Fruit fly (Drosophila melanogaster) whole organism, embryonic: ENCODE results near the gene CG14995.

Source experiments
- Bteb2 ChIP-seq: fragments of 200-800 bp; sonication (Bioruptor generic); optimal IDR thresholded peaks from 2 replicates; lab custom pipeline; 2016; ENCODE audit warnings: missing biosample characterization, missing genetic modification characterization
- CG10654 ChIP-seq: fragments of 200-800 bp; sonication (Bioruptor generic); optimal IDR thresholded peaks from 2 replicates; lab custom pipeline; 2016; ENCODE audit warnings: missing biosample characterization, missing genetic modification characterization
- CG11093 ChIP-seq: fragments of 200-800 bp; sonication (Bioruptor generic); IDR thresholded peaks from 3 replicates; pipeline ENCODE4 v1.3.6; 2022; ENCODE audit warnings: missing biosample characterization, missing genetic modification characterization
- CG11247 ChIP-seq: fragments of 200-800 bp; sonication (Bioruptor generic); IDR thresholded peaks from 2 replicates; pipeline ENCODE4 v1.3.6; 2022; ENCODE audit warnings: missing biosample characterization, missing genetic modification characterization
- CG11695 ChIP-seq: fragments of 200-800 bp; sonication (Bioruptor generic); IDR thresholded peaks from 3 replicates; pipeline ENCODE4 v1.3.6; 2022; ENCODE audit warnings: missing biosample characterization, missing genetic modification characterization
- CG13123 ChIP-seq: fragments of 200-800 bp; sonication (Bioruptor generic); optimal IDR thresholded peaks from 2 replicates; lab custom pipeline; 2016; ENCODE audit warnings: missing biosample characterization, missing genetic modification characterization
- CG16815 ChIP-seq: fragments of 200-800 bp; sonication (Bioruptor generic); optimal IDR thresholded peaks from 3 replicates; lab custom pipeline; 2017; ENCODE audit warnings: missing biosample characterization, mild to moderate bottlenecking, missing genetic modification characterization
- CG17328 ChIP-seq: fragments of 200-800 bp; sonication (Bioruptor generic); IDR thresholded peaks from 2 replicates; pipeline ENCODE4 v1.3.6; 2022; ENCODE audit warnings: missing biosample characterization, missing genetic modification characterization
- CG17912 ChIP-seq: fragments of 200-800 bp; sonication (Bioruptor generic); optimal IDR thresholded peaks from 2 replicates; lab custom pipeline; 2018; ENCODE audit warnings: missing biosample characterization, mild to moderate bottlenecking, missing genetic modification characterization
- CG18262 ChIP-seq: fragments of 200-800 bp; optimal IDR thresholded peaks from 3 replicates; lab custom pipeline; 2019; ENCODE audit warnings: missing biosample characterization, mild to moderate bottlenecking, missing genetic modification characterization, moderate library complexity
- CG18764 ChIP-seq: fragments of 200-800 bp; sonication (Bioruptor generic); optimal IDR thresholded peaks from 3 replicates; lab custom pipeline; 2016; ENCODE audit warnings: missing biosample characterization, missing genetic modification characterization
- CG31365 ChIP-seq: fragments of 200-800 bp; sonication (Bioruptor generic); optimal IDR thresholded peaks from 2 replicates; lab custom pipeline; 2018; ENCODE audit warnings: missing biosample characterization, mild to moderate bottlenecking, missing genetic modification characterization
- CG33213 ChIP-seq: fragments of 200-800 bp; sonication (Bioruptor generic); optimal IDR thresholded peaks from 3 replicates; lab custom pipeline; 2016; ENCODE audit warnings: missing biosample characterization, missing genetic modification characterization
- CG6654 ChIP-seq: fragments of 200-800 bp; sonication (Bioruptor generic); optimal IDR thresholded peaks from 2 replicates; lab custom pipeline; 2017; ENCODE audit warnings: missing biosample characterization, mild to moderate bottlenecking, missing genetic modification characterization
- CG6791 ChIP-seq: fragments of 200-800 bp; sonication (Bioruptor generic); IDR thresholded peaks from 3 replicates; pipeline ENCODE4 v1.3.6; 2022; ENCODE audit warnings: missing biosample characterization, missing genetic modification characterization; ENCODE audit not compliant: partially characterized antibody
- CG7745 ChIP-seq: fragments of 200-800 bp; sonication (Bioruptor generic); optimal IDR thresholded peaks from 2 replicates; lab custom pipeline; 2018; ENCODE audit warnings: missing biosample characterization, mild to moderate bottlenecking, missing genetic modification characterization, moderate library complexity
- CG7786 ChIP-seq: fragments of 200-800 bp; sonication (Bioruptor generic); optimal IDR thresholded peaks from 2 replicates; lab custom pipeline; 2016; ENCODE audit warnings: missing biosample characterization, missing genetic modification characterization
- CG8924 ChIP-seq: fragments of 200-800 bp; optimal IDR thresholded peaks from 3 replicates; lab custom pipeline; 2019; ENCODE audit warnings: missing biosample characterization, mild to moderate bottlenecking, missing genetic modification characterization, moderate library complexity
- CG8944 ChIP-seq: fragments of 200-800 bp; sonication (Bioruptor generic); optimal IDR thresholded peaks from 3 replicates; lab custom pipeline; 2016; ENCODE audit warnings: missing biosample characterization, missing genetic modification characterization
- CG9797 ChIP-seq: fragments of 200-800 bp; sonication (Bioruptor generic); optimal IDR thresholded peaks from 3 replicates; lab custom pipeline; 2018; ENCODE audit warnings: missing biosample characterization, mild to moderate bottlenecking, missing genetic modification characterization
- CTCF ChIP-seq: fragments of 200-800 bp; sonication (Bioruptor generic); optimal IDR thresholded peaks from 2 replicates; lab custom pipeline; 2017; ENCODE audit warnings: missing biosample characterization, mild to moderate bottlenecking, missing genetic modification characterization, moderate library complexity
- Deaf1 ChIP-seq: fragments of 200-800 bp; optimal IDR thresholded peaks from 3 replicates; lab custom pipeline; 2019; ENCODE audit warnings: missing biosample characterization, mild to moderate bottlenecking, missing genetic modification characterization, moderate library complexity
- Dip2 ChIP-seq: fragments of 200-800 bp; sonication (Bioruptor generic); IDR thresholded peaks from 2 replicates; pipeline ENCODE4 v1.3.6; 2022; ENCODE audit warnings: missing biosample characterization, missing genetic modification characterization
- Fer2 ChIP-seq: fragments of 200-800 bp; sonication (Bioruptor generic); optimal IDR thresholded peaks from 2 replicates; lab custom pipeline; 2018; ENCODE audit warnings: missing biosample characterization, mild to moderate bottlenecking, missing genetic modification characterization, moderate library complexity
- HLHmδ ChIP-seq: fragments of 200-800 bp; sonication (Bioruptor generic); optimal IDR thresholded peaks from 2 replicates; lab custom pipeline; 2018; ENCODE audit warnings: missing biosample characterization, mild to moderate bottlenecking, missing genetic modification characterization, moderate library complexity
- Hey ChIP-seq: fragments of 200-800 bp; sonication (Bioruptor generic); optimal IDR thresholded peaks from 3 replicates; lab custom pipeline; 2018; ENCODE audit warnings: missing biosample characterization, mild to moderate bottlenecking, missing genetic modification characterization
- Oli ChIP-seq: fragments of 200-800 bp; sonication (Bioruptor generic); optimal IDR thresholded peaks from 2 replicates; lab custom pipeline; 2018; ENCODE audit warnings: missing biosample characterization, mild to moderate bottlenecking, missing genetic modification characterization, moderate library complexity
- Six4 ChIP-seq: fragments of 200-800 bp; sonication (Bioruptor generic); optimal IDR thresholded peaks from 2 replicates; lab custom pipeline; 2016; ENCODE audit warnings: missing biosample characterization, missing genetic modification characterization
- Tbp ChIP-seq: fragments of >200 bp; optimal IDR thresholded peaks from 2 replicates; lab custom pipeline; 2018; ENCODE audit warnings: missing biosample characterization, missing genetic modification characterization
- ara ChIP-seq: fragments of 200-800 bp; sonication (Bioruptor generic); IDR thresholded peaks from 2 replicates; pipeline ENCODE4 v1.3.6; 2022; ENCODE audit warnings: missing biosample characterization, missing genetic modification characterization
- btn ChIP-seq: fragments of 200-800 bp; sonication (Bioruptor generic); optimal IDR thresholded peaks from 2 replicates; lab custom pipeline; 2016; ENCODE audit warnings: missing biosample characterization, missing genetic modification characterization
- ci ChIP-seq: fragments of 200-800 bp; sonication (Bioruptor generic); IDR thresholded peaks from 3 replicates; pipeline ENCODE4 v1.3.6; 2022; ENCODE audit warnings: missing biosample characterization, missing genetic modification characterization
- croc ChIP-seq: fragments of 200-800 bp; sonication (Bioruptor generic); conservative IDR thresholded peaks from 3 replicates; pipeline ENCODE4 v1.3.6; 2022; ENCODE audit warnings: missing biosample characterization, missing genetic modification characterization
- dm ChIP-seq: fragments of 200-800 bp; sonication (Bioruptor generic); optimal IDR thresholded peaks from 3 replicates; lab custom pipeline; 2016; ENCODE audit warnings: missing biosample characterization, missing genetic modification characterization
- dysf ChIP-seq: fragments of 200-800 bp; sonication (Bioruptor generic); IDR thresholded peaks from 3 replicates; pipeline ENCODE4 v1.3.6; 2022; ENCODE audit warnings: missing biosample characterization, missing genetic modification characterization
- ewg ChIP-seq: fragments of 200-800 bp; sonication (Bioruptor generic); optimal IDR thresholded peaks from 3 replicates; lab custom pipeline; 2017; ENCODE audit warnings: mild to moderate bottlenecking, missing biosample characterization, missing genetic modification reagents, missing genetic modification characterization
- exex ChIP-seq: fragments of 200-800 bp; sonication (Bioruptor generic); optimal IDR thresholded peaks from 4 replicates; lab custom pipeline; 2018; ENCODE audit warnings: missing biosample characterization, mild to moderate bottlenecking, missing genetic modification characterization, moderate library complexity
- gcm ChIP-seq: fragments of 200-800 bp; sonication (Bioruptor generic); optimal IDR thresholded peaks from 2 replicates; lab custom pipeline; 2019; ENCODE audit warnings: missing biosample characterization, mild to moderate bottlenecking, missing genetic modification characterization, moderate library complexity
- grn ChIP-seq: fragments of 200-800 bp; sonication (Bioruptor generic); optimal IDR thresholded peaks from 3 replicates; lab custom pipeline; 2017; ENCODE audit warnings: missing biosample characterization, missing genetic modification characterization
- luna ChIP-seq: fragments of 200-800 bp; sonication (Bioruptor generic); optimal IDR thresholded peaks from 2 replicates; lab custom pipeline; 2016; ENCODE audit warnings: missing biosample characterization, missing genetic modification characterization
- maf-S ChIP-seq: fragments of 200-800 bp; sonication (Bioruptor generic); optimal IDR thresholded peaks from 2 replicates; lab custom pipeline; 2016; ENCODE audit warnings: missing biosample characterization, missing genetic modification characterization
- nmo ChIP-seq: fragments of 200-800 bp; sonication (Bioruptor generic); optimal IDR thresholded peaks from 2 replicates; lab custom pipeline; 2018; ENCODE audit warnings: missing biosample characterization, mild to moderate bottlenecking, missing genetic modification characterization, moderate library complexity
- phol ChIP-seq: fragments of 200-800 bp; sonication (Bioruptor generic); optimal IDR thresholded peaks from 3 replicates; lab custom pipeline; 2018; ENCODE audit warnings: missing biosample characterization, mild to moderate bottlenecking, missing genetic modification characterization, moderate library complexity
- pnt ChIP-seq: fragments of 200-800 bp; sonication (Bioruptor generic); optimal IDR thresholded peaks from 3 replicates; lab custom pipeline; 2016; ENCODE audit warnings: missing biosample characterization, missing genetic modification characterization
- sqz ChIP-seq: fragments of 200-800 bp; sonication (Bioruptor generic); optimal IDR thresholded peaks from 3 replicates; lab custom pipeline; 2018; ENCODE audit warnings: missing biosample characterization, mild to moderate bottlenecking, missing genetic modification characterization
- sug ChIP-seq: fragments of 200-800 bp; optimal IDR thresholded peaks from 2 replicates; lab custom pipeline; 2019; ENCODE audit warnings: missing biosample characterization, mild to moderate bottlenecking, missing genetic modification characterization, moderate library complexity
- tin ChIP-seq: fragments of 200-800 bp; sonication (Bioruptor generic); optimal IDR thresholded peaks from 3 replicates; lab custom pipeline; 2016; ENCODE audit warnings: missing biosample characterization, missing genetic modification characterization
- twi ChIP-seq: fragments of 200-800 bp; optimal IDR thresholded peaks from 2 replicates; lab custom pipeline; 2019; ENCODE audit warnings: missing biosample characterization, mild to moderate bottlenecking, missing genetic modification characterization, moderate library complexity
- tx ChIP-seq: fragments of 200-800 bp; sonication (Bioruptor generic); optimal IDR thresholded peaks from 2 replicates; lab custom pipeline; 2016; ENCODE audit warnings: missing biosample characterization, missing genetic modification characterization
- vvl ChIP-seq: fragments of 200-800 bp; sonication (Bioruptor generic); IDR thresholded peaks from 2 replicates; pipeline ENCODE4 v1.3.6; 2022; ENCODE audit warnings: missing biosample characterization, missing genetic modification characterization
- zen2 ChIP-seq: fragments of 200-800 bp; sonication (Bioruptor generic); IDR thresholded peaks from 3 replicates; pipeline ENCODE4 v1.3.6; 2022; ENCODE audit warnings: missing biosample characterization, missing genetic modification characterization; ENCODE audit not compliant: partially characterized antibody

Gene CG14995

dm6 chr3L:4070221-4070995 is 32.6 kb downstream of the CG14995 start (continued):
- TF ChIP-seq Oli (tag; lab: Kevin White, UChicago) (peak; percentile 90), tx (GFP tag; lab: Kevin White, UChicago) (peak; percentile 85), Deaf1 (peak; percentile 49), CG11247 (GFP tag; lab: Robert Waterston, UW) (peak; percentile 93), CG6791 (GFP tag; lab: Robert Waterston, UW) (no peak), Six4 (GFP tag; lab: Kevin White, UChicago) (peak; percentile 63), CG18262 (tag; lab: Kevin White, UChicago) (peak; percentile 56), pnt (GFP tag; lab: Kevin White, UChicago) (peak; percentile 84), CG7786 (peak; percentile 93), CG33213 (GFP tag; lab: Kevin White, UChicago) (peak; percentile 72), twi (tag; lab: Kevin White, UChicago) (peak; percentile 33), vvl (peak; percentile 96), CG11695 (peak; percentile 87), CG6654 (GFP tag; lab: Kevin White, UChicago) (peak; percentile 69), CG8924 (tag; lab: Kevin White, UChicago) (peak; percentile 81), ara (GFP tag; lab: Robert Waterston, UW) (peak; percentile 88), dysf (peak; percentile 96), sug (tag; lab: Kevin White, UChicago) (peak; percentile 56), croc (GFP tag; lab: Robert Waterston, UW) (peak; percentile 76), CG8944 (GFP tag; lab: Kevin White, UChicago) (peak; percentile 86), CG9797 (GFP tag; lab: Kevin White, UChicago) (no peak), ci (GFP tag; lab: Robert Waterston, UW) (peak; percentile 98), luna (GFP tag; lab: Kevin White, UChicago) (no peak), exex (peak; percentile 56), Fer2 (tag; lab: Kevin White, UChicago) (peak; percentile 64), Hey (tag; lab: Kevin White, UChicago) (peak; percentile 6), gcm (GFP tag; lab: Kevin White, UChicago) (peak; percentile 45), Dip2 (GFP tag; lab: Robert Waterston, UW) (peak; percentile 55), CG17328 (GFP tag; lab: Robert Waterston, UW) (peak; percentile 94), Bteb2 (GFP tag; lab: Kevin White, UChicago) (peak; percentile 76), ewg (peak; percentile 76), btn (GFP tag; lab: Kevin White, UChicago) (peak; percentile 75), grn (no peak), zen2 (GFP tag; lab: Robert Waterston, UW) (no peak), CG7745 (tag; lab: Kevin White, UChicago) (no peak), CG18764 (GFP tag; lab: Kevin White, UChicago) (peak; percentile 58), CG31365 (tag; lab: Kevin White, UChicago) (peak; percentile 65), tin (GFP tag; lab: Kevin White, UChicago) (peak; percentile 70), Tbp (no peak), maf-S (GFP tag; lab: Kevin White, UChicago) (peak; percentile 86), CTCF (GFP tag; lab: Kevin White, UChicago) (no peak), phol (tag; lab: Kevin White, UChicago) (peak; percentile 80), CG16815 (GFP tag; lab: Kevin White, UChicago) (peak; percentile 81), HLHmδ (GFP tag; lab: Kevin White, UChicago) (no peak), CG11093 (GFP tag; lab: Robert Waterston, UW) (peak; percentile 83), CG10654 (GFP tag; lab: Kevin White, UChicago) (peak; percentile 77), CG17912 (peak; percentile 30), dm (GFP tag; lab: Kevin White, UChicago) (peak; percentile 85), nmo (GFP tag; lab: Kevin White, UChicago) (peak; percentile 86), sqz (GFP tag; lab: Kevin White, UChicago) (peak; percentile 9), CG13123 (peak; percentile 69)
